Fruit fly (Drosophila melanogaster): ENCODE results near the gene msn.

DNA sequence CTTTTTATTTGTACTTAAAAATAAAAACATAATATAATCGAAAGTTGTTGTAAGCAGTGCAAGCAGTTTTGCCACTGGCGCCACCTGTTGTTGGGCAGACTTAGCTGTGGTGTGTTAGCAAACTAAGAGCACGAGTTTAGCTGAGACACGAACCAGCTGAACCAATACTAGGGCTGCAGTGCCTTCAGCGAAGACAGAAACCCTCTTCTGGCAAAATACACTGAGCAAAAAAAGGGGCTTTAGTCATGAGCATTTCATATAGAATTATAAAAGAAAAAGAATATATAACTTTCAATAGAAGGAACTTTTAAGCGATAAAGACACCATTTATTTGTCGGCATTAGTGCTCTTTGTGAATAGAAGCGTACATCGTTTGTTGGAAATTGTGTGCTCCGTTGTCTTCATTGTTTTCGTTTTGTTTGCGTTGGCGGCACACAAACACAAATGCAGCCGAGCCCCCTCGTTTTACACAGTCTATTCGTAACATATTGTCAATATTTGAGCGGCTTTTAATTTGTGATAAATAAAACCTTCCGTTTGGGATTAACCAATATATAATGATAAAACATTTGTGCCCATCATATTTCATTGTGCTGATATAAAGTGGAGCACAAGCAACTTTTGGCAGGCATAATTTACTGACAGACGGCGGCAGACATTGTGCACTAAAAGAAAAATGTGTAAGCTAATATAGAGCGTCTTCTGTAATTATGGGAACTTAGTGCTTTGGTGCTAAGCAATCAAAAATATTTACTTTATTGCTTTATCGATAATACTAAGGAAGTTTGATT is 54.8 kb downstream of the msn start:
- TF ChIP-seq Sin3A (optimal IDR thresholded peaks at IDR 0.05), result no peak
- no peak for TF ChIP-seq Myc (optimal IDR thresholded peaks at IDR 0.05)
- TF ChIP-seq psq (optimal IDR thresholded peaks at IDR 0.05), result no peak
